Worm (Caenorhabditis elegans) whole organism, late embryonic: ENCODE results near the gene B0252.11.

Experiments used
- C08G9.2 ChIP-seq: sonication (generic microtip); optimal IDR thresholded peaks from 2 replicates; lab custom pipeline; 2016; ENCODE audit warnings: mild to moderate bottlenecking, missing genetic modification characterization, moderate library complexity, missing compliant biosample characterization
- C38D4.7 ChIP-seq: fragments of 200-800 bp; sonication (Bioruptor generic); optimal IDR thresholded peaks from 2 replicates; lab custom pipeline; 2018; ENCODE audit warnings: mild to moderate bottlenecking, missing genetic modification characterization, moderate library complexity, missing compliant biosample characterization
- T23F11.4 ChIP-seq: fragments of 200-800 bp; sonication (Bioruptor generic); optimal IDR thresholded peaks from 2 replicates; lab custom pipeline; 2018; ENCODE audit warnings: mild to moderate bottlenecking, missing genetic modification characterization, missing compliant biosample characterization
- ama-1 ChIP-seq: fragments of 150-350 bp; optimal IDR thresholded peaks from 2 replicates; lab custom pipeline; 2014
- ceh-18 ChIP-seq: sonication (generic microtip); optimal IDR thresholded peaks from 2 replicates; lab custom pipeline; 2016; ENCODE audit warnings: missing genetic modification characterization, missing compliant biosample characterization
- ceh-2 ChIP-seq: sonication (generic microtip); optimal IDR thresholded peaks from 2 replicates; lab custom pipeline; 2016; ENCODE audit warnings: missing genotype, missing genetic modification characterization, missing compliant biosample characterization
- ceh-22 ChIP-seq: sonication (generic microtip); optimal IDR thresholded peaks from 2 replicates; lab custom pipeline; 2017; ENCODE audit warnings: missing biosample characterization, missing genetic modification characterization
- ceh-24 ChIP-seq: sonication (generic microtip); optimal IDR thresholded peaks from 2 replicates; lab custom pipeline; 2016; ENCODE audit warnings: mild to moderate bottlenecking, missing genetic modification characterization, missing compliant biosample characterization
- ceh-30 ChIP-seq: fragments of 150-350 bp; optimal IDR thresholded peaks from 2 replicates; lab custom pipeline; 2014; ENCODE audit warnings: missing biosample characterization, missing genetic modification characterization
- ceh-31 ChIP-seq: sonication (generic microtip); optimal IDR thresholded peaks from 2 replicates; lab custom pipeline; 2016; ENCODE audit warnings: missing genetic modification characterization, missing compliant biosample characterization
- ceh-34 ChIP-seq: sonication (generic microtip); optimal IDR thresholded peaks from 2 replicates; lab custom pipeline; 2016; ENCODE audit warnings: mild to moderate bottlenecking, missing genetic modification characterization, missing compliant biosample characterization
- ceh-6 ChIP-seq: fragments of 200-800 bp; sonication (Bioruptor generic); optimal IDR thresholded peaks from 2 replicates; lab custom pipeline; 2018; ENCODE audit warnings: mild to moderate bottlenecking, missing genetic modification characterization, missing compliant biosample characterization
- elt-2 ChIP-seq: sonication (generic microtip); optimal IDR thresholded peaks from 2 replicates; lab custom pipeline; 2016; ENCODE audit warnings: missing genetic modification reagents, missing genetic modification characterization, missing compliant biosample characterization
- eyg-1 ChIP-seq: sonication (generic microtip); optimal IDR thresholded peaks from 2 replicates; lab custom pipeline; 2016; ENCODE audit warnings: missing genotype, missing genetic modification characterization, missing compliant biosample characterization
- fax-1 ChIP-seq: sonication (generic microtip); optimal IDR thresholded peaks from 2 replicates; lab custom pipeline; 2016; ENCODE audit warnings: missing genotype, missing genetic modification characterization, missing compliant biosample characterization
- fkh-6 ChIP-seq: sonication (generic microtip); optimal IDR thresholded peaks from 2 replicates; lab custom pipeline; 2016; ENCODE audit warnings: missing genetic modification characterization, missing compliant biosample characterization
- hlh-15 ChIP-seq: sonication (generic microtip); optimal IDR thresholded peaks from 2 replicates; lab custom pipeline; 2016; ENCODE audit warnings: missing genetic modification characterization, missing compliant biosample characterization
- hlh-6 ChIP-seq: sonication (generic microtip); optimal IDR thresholded peaks from 2 replicates; lab custom pipeline; 2016; ENCODE audit warnings: missing genotype, missing genetic modification characterization, missing compliant biosample characterization
- madf-2 ChIP-seq: sonication (generic microtip); optimal IDR thresholded peaks from 2 replicates; lab custom pipeline; 2017; ENCODE audit warnings: missing genetic modification characterization, missing compliant biosample characterization
- nhr-11 ChIP-seq: fragments of 150-350 bp; optimal IDR thresholded peaks from 2 replicates; lab custom pipeline; 2014; ENCODE audit warnings: missing biosample characterization, missing genetic modification characterization
- odd-2 ChIP-seq: sonication (generic microtip); optimal IDR thresholded peaks from 2 replicates; lab custom pipeline; 2017; ENCODE audit warnings: antibody characterized with exemption, mild to moderate bottlenecking, missing genetic modification characterization, missing compliant biosample characterization
- pax-1 ChIP-seq: fragments of 150-350 bp; optimal IDR thresholded peaks from 2 replicates; lab custom pipeline; 2014; ENCODE audit warnings: missing biosample characterization, missing genetic modification characterization
- pros-1 ChIP-seq: fragments of 150-350 bp; optimal IDR thresholded peaks from 2 replicates; lab custom pipeline; 2014; ENCODE audit warnings: missing biosample characterization, missing genetic modification reagents, missing genetic modification characterization
- rnt-1 ChIP-seq: sonication (generic microtip); optimal IDR thresholded peaks from 2 replicates; lab custom pipeline; 2016; ENCODE audit warnings: missing genetic modification characterization, missing compliant biosample characterization
- sox-2 ChIP-seq: fragments of 200-800 bp; sonication (Bioruptor generic); IDR thresholded peaks from 2 replicates; pipeline ENCODE4 v1.3.6; 2022; ENCODE audit warnings: missing genetic modification reagents, missing genetic modification characterization, missing compliant biosample characterization
- syd-9 ChIP-seq: sonication (generic microtip); optimal IDR thresholded peaks from 2 replicates; lab custom pipeline; 2016; ENCODE audit warnings: mild to moderate bottlenecking, missing genetic modification characterization, moderate library complexity, missing compliant biosample characterization
- tbx-7 ChIP-seq: sonication (generic microtip); optimal IDR thresholded peaks from 2 replicates; lab custom pipeline; 2016; ENCODE audit warnings: missing genotype, missing genetic modification characterization, missing compliant biosample characterization
- unc-3 ChIP-seq, 2 experiments: fragments of 200-800 bp in 1 of 2; sonication (Bioruptor generic) in 1 of 2; sonication (generic microtip) in 1 of 2; conservative IDR thresholded peaks in 1 of 2; optimal IDR thresholded peaks in 1 of 2; 2 replicates each; pipeline versions ENCODE4 v1.3.6 to Lab custom; 2016 to 2022; ENCODE audit warnings: missing compliant biosample characterization in 2 of 2, missing genetic modification characterization in 2 of 2, missing genetic modification reagents in 1 of 2
- unc-55 ChIP-seq: sonication (generic microtip); optimal IDR thresholded peaks from 2 replicates; lab custom pipeline; 2017; ENCODE audit warnings: missing biosample characterization, missing genetic modification reagents, missing genetic modification characterization
- unc-86 ChIP-seq: sonication (generic microtip); optimal IDR thresholded peaks from 2 replicates; lab custom pipeline; 2016; ENCODE audit warnings: missing genetic modification characterization, missing compliant biosample characterization
- ztf-16 ChIP-seq: sonication (generic microtip); optimal IDR thresholded peaks from 2 replicates; lab custom pipeline; 2017; ENCODE audit warnings: missing genetic modification characterization, missing compliant biosample characterization

B0252.11 gene

DNA sequence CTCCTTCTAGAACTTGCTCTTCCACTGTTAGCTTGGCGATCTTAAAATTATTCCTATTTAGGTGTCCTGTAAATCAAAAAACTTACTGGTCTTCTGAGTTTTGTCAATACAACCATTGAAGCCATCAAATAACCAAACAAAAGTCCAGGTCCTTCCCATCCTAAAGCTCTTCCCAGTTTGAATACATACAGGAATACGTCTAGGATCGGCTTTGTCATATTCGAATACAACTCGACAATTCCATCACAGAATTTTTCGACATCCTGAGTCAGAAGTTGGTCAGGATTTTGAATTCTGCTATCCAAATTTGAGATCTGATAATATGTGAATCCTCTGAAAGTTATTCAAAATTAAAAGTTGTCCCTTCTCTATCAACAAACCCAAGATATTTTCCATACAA lies 35.3 kb downstream of the B0252.11 start:
- TF ChIP-seq pax-1 (no peak), ceh-2 (tag; lab: Kevin White, UChicago) (no peak), hlh-6 (tag; lab: Kevin White, UChicago) (no peak), ceh-6 (GFP tag; lab: Kevin White, UChicago) (no peak), T23F11.4 (GFP tag; lab: Kevin White, UChicago) (no peak)

DNA sequence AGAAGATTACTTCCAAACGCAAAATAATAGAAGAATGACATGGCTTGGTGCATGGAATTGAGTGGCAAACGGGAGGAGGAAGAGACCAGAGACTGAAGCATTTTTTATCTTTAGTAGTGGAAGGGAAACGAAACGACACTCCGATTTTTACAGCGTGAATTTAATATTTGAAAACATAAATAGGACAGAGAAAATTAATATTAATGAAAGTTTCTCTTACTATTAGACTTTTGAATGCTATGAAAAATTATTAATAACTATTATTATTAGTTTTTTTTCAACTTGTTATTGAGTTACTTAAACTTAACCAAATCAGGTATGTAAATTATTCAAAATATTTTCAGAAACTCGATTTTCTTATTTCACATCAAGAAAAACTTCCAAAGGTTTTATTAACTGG lies 37.5 kb downstream of the B0252.11 start, which contains the start of gene C44B7.7:
Gene C44B7.7, minus strand, starts transcription at position 101 of the 400 bp plus-strand sequence.
- TF ChIP-seq ceh-2 (tag; lab: Kevin White, UChicago): no peak
- TF ChIP-seq madf-2 (tag; lab: Kevin White, UChicago): no peak
- TF ChIP-seq rnt-1 (tag; lab: Kevin White, UChicago): no peak

DNA sequence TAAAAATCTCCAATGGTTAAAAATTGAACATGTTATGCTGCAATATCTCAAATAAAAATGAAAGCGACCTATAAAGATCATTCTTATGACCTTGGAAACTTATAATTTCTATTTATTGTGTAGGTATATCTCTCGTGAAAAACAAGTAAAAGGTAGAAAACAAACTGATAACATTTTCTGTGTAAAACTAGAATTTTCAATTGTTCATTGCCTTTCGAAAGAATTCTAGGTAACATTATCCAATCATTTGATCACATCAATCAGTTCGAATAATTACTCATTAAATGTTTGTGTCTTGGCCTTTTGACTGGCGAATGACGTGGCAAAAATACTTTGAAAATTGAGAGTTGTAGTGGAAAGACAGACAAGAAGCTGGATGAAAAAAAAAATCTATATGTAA lies 39.7 kb downstream of the B0252.11 start:
- TF ChIP-seq hlh-15: no peak
- no peak for TF ChIP-seq ceh-22 (tag; lab: Kevin White, UChicago)
- no peak for TF ChIP-seq hlh-6 (tag; lab: Kevin White, UChicago)
- no peak for TF ChIP-seq unc-55 (GFP tag; lab: Kevin White, UChicago)
- TF ChIP-seq sox-2 (GFP tag; lab: Robert Waterston, UW): no peak
- no peak for TF ChIP-seq ama-1 (lab: Kevin White, UChicago)
- TF ChIP-seq nhr-11 (tag; lab: Kevin White, UChicago): no peak
- no peak for TF ChIP-seq syd-9 (tag; lab: Kevin White, UChicago)
- TF ChIP-seq unc-3 (GFP tag; conservative IDR thresholded peaks at IDR 0.05; lab: Robert Waterston, UW): no peak
- TF ChIP-seq unc-3 (tag; optimal IDR thresholded peaks at IDR 0.05; lab: Kevin White, UChicago): no peak
- no peak for TF ChIP-seq odd-2 (tag; lab: Kevin White, UChicago)
- TF ChIP-seq ztf-16 (tag; lab: Kevin White, UChicago): no peak
- TF ChIP-seq ceh-31: no peak
- no peak for TF ChIP-seq unc-86 (tag; lab: Kevin White, UChicago)
- TF ChIP-seq elt-2 (tag; lab: Kevin White, UChicago): no peak
- no peak for TF ChIP-seq fax-1 (tag; lab: Kevin White, UChicago)
- no peak for TF ChIP-seq ceh-34 (tag; lab: Kevin White, UChicago)
- TF ChIP-seq ceh-2 (tag; lab: Kevin White, UChicago): no peak
- no peak for TF ChIP-seq C38D4.7 (GFP tag; lab: Kevin White, UChicago)
- no peak for TF ChIP-seq eyg-1 (tag; lab: Kevin White, UChicago)
- no peak for TF ChIP-seq pros-1 (tag; lab: Kevin White, UChicago)

DNA sequence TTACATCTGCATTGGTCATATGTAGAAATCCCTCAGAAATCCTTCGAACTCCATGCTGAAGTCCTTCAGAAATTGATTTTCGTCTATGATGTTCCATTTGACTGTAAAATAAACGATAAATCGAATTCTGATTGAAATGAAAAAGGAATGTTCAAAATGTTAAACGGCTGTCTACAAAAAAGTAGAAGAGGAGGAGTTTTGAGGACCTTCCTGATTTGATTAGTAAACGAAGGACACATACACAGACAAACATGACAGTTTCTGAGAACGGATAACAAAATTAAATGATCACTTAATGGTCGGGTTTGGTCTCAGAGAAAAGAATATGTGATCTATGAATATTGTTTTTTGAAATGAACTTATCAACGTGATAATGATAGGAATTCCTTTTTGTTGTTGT lies 40.7 kb downstream of the B0252.11 start, which contains the start of gene slc-36.5:
Gene slc-36.5, minus strand, starts transcription at position 101 of the 400 bp plus-strand sequence.
- no peak for TF ChIP-seq C08G9.2 (tag; lab: Kevin White, UChicago)
- no peak for TF ChIP-seq nhr-11 (tag; lab: Kevin White, UChicago)
- no peak for TF ChIP-seq tbx-7 (tag; lab: Kevin White, UChicago)
- TF ChIP-seq ceh-18: no peak

DNA sequence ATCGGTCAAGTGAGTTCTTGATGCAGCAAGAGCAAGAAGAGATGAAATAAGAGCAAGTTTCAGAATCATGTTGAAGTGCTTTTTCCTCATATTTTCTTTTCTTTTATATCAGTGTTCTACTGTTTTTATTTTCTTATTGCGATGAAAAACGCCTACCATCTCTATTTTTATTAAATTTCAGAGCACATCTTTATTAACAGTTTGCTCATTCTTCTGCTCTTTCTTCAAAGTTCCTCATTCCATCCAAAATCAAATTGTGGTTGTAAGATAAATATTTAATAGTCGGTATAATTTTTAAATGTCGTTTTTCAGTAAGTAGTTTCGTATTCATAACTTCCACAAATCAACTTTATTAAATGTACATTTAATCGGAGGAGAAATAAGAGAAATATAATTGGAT lies 45.1 kb downstream of the B0252.11 start, which contains the start of gene C44B7.5:
Gene C44B7.5, minus strand, starts transcription at position 101 of the 400 bp plus-strand sequence.
- no peak for TF ChIP-seq ztf-16 (tag; lab: Kevin White, UChicago)
- no peak for TF ChIP-seq ceh-2 (tag; lab: Kevin White, UChicago)
- no peak for TF ChIP-seq fkh-6 (tag; lab: Kevin White, UChicago)

DNA sequence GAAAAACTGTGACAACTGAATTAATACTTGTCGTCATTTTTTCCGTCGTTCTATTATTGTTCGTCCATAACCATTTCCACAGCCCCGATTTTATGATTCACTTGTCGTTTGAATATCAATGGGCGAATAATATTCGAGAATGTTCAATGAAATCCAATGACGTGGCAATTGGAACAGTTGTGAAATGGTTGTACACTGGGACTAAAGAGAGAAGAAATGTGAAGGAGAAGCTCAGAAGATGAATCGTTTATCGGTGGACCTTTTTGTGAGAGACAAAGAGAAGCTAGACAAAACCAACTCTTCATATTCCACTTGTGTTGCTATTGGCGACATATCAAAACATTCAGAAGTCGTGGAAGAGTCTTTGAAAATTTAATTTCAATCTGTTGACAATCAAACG lies 46.8 kb downstream of the B0252.11 start, which contains the start of gene clhm-1:
Gene clhm-1, minus strand, starts transcription at position 207 of the 400 bp plus-strand sequence.
- TF ChIP-seq T23F11.4 (GFP tag; lab: Kevin White, UChicago) (no peak), unc-55 (GFP tag; lab: Kevin White, UChicago) (no peak), ceh-34 (tag; lab: Kevin White, UChicago) (no peak), tbx-7 (tag; lab: Kevin White, UChicago) (no peak), ceh-30 (tag; lab: Kevin White, UChicago) (no peak), ceh-24 (tag; lab: Kevin White, UChicago) (no peak)
